Fruit fly (Drosophila melanogaster) whole organism, prepupa: Measurements from ENCODE around the gene ball.

Experiments used
- CG10631 ChIP-seq: fragments of 200-800 bp; sonication (Bioruptor generic); optimal IDR thresholded peaks from 2 replicates; lab custom pipeline; 2016; ENCODE audit warnings: missing biosample characterization, missing genetic modification characterization
- CG10669 ChIP-seq: fragments of 200-800 bp; sonication (Bioruptor generic); optimal IDR thresholded peaks from 3 replicates; lab custom pipeline; 2018; ENCODE audit warnings: missing biosample characterization, mild to moderate bottlenecking, missing genetic modification characterization, moderate library complexity
- CG11294 ChIP-seq: fragments of 200-800 bp; sonication (Bioruptor generic); IDR thresholded peaks from 2 replicates; pipeline ENCODE4 v1.3.6; 2022; ENCODE audit warnings: missing biosample characterization, missing genetic modification characterization
- CG11762 ChIP-seq: fragments of 200-800 bp; sonication (Bioruptor generic); optimal IDR thresholded peaks from 3 replicates; lab custom pipeline; 2016; ENCODE audit warnings: missing biosample characterization, missing genetic modification characterization; ENCODE audit not compliant: insufficient read depth
- CG11902 ChIP-seq: fragments of 200-800 bp; sonication (Bioruptor generic); optimal IDR thresholded peaks from 3 replicates; lab custom pipeline; 2016; ENCODE audit warnings: missing biosample characterization, missing genetic modification characterization
- CG15336 ChIP-seq: fragments of 200-800 bp; sonication (Bioruptor generic); IDR thresholded peaks from 2 replicates; pipeline ENCODE4 v1.3.6; 2022; ENCODE audit warnings: missing biosample characterization, missing genetic modification characterization
- CG3032 ChIP-seq: fragments of 200-800 bp; optimal IDR thresholded peaks from 2 replicates; lab custom pipeline; 2019; ENCODE audit warnings: missing biosample characterization, mild to moderate bottlenecking, missing genetic modification characterization, moderate library complexity
- CG31627 ChIP-seq: fragments of 200-800 bp; sonication (Bioruptor generic); optimal IDR thresholded peaks from 3 replicates; lab custom pipeline; 2016; ENCODE audit warnings: missing biosample characterization, missing genetic modification characterization
- CG32006 ChIP-seq: fragments of 200-800 bp; sonication (Bioruptor generic); optimal IDR thresholded peaks from 3 replicates; lab custom pipeline; 2017; ENCODE audit warnings: missing biosample characterization, mild to moderate bottlenecking, missing genetic modification characterization
- CG4318 ChIP-seq: fragments of 200-800 bp; sonication (Bioruptor generic); optimal IDR thresholded peaks from 3 replicates; lab custom pipeline; 2017; ENCODE audit warnings: missing biosample characterization, mild to moderate bottlenecking, missing genetic modification characterization
- CG6163 ChIP-seq: fragments of 200-800 bp; sonication (Bioruptor generic); IDR thresholded peaks from 3 replicates; pipeline ENCODE4 v1.3.6; 2022; ENCODE audit warnings: missing biosample characterization, missing genetic modification characterization
- CG6792 ChIP-seq: fragments of 200-800 bp; sonication (Bioruptor generic); optimal IDR thresholded peaks from 3 replicates; lab custom pipeline; 2016; ENCODE audit warnings: missing biosample characterization, missing genetic modification characterization
- CG6854 ChIP-seq: fragments of 200-800 bp; sonication (Bioruptor generic); optimal IDR thresholded peaks from 2 replicates; lab custom pipeline; 2017; ENCODE audit warnings: missing biosample characterization, mild to moderate bottlenecking, missing genetic modification characterization
- CG7368 ChIP-seq: fragments of 200-800 bp; sonication (Bioruptor generic); optimal IDR thresholded peaks from 3 replicates; lab custom pipeline; 2016; ENCODE audit warnings: missing biosample characterization, missing genetic modification characterization
- CG8119 ChIP-seq: fragments of 200-800 bp; sonication (Bioruptor generic); IDR thresholded peaks from 3 replicates; pipeline ENCODE4 v1.3.6; 2022; ENCODE audit warnings: missing biosample characterization, missing genetic modification characterization
- CG8319 ChIP-seq: fragments of 200-800 bp; sonication (Bioruptor generic); optimal IDR thresholded peaks from 3 replicates; lab custom pipeline; 2016; ENCODE audit warnings: missing biosample characterization, missing genetic modification characterization
- CG9139 ChIP-seq: fragments of 200-800 bp; sonication (Bioruptor generic); optimal IDR thresholded peaks from 3 replicates; lab custom pipeline; 2017; ENCODE audit warnings: missing biosample characterization, mild to moderate bottlenecking, missing genetic modification characterization
- Eip75B ChIP-seq: fragments of 200-800 bp; sonication (Bioruptor generic); optimal IDR thresholded peaks from 3 replicates; lab custom pipeline; 2016; ENCODE audit warnings: missing biosample characterization, missing genetic modification characterization
- Eip78C ChIP-seq: fragments of 200-800 bp; sonication (Bioruptor generic); peaks from one replicate; lab custom pipeline; 2016; ENCODE audit warnings: missing biosample characterization, missing genetic modification characterization
- Eip93F ChIP-seq: fragments of 200-800 bp; sonication (Bioruptor generic); optimal IDR thresholded peaks from 2 replicates; lab custom pipeline; 2016; ENCODE audit warnings: missing biosample characterization, mild to moderate bottlenecking, missing genetic modification characterization
- Ets21C ChIP-seq: fragments of 200-800 bp; sonication (Bioruptor generic); optimal IDR thresholded peaks from 3 replicates; lab custom pipeline; 2016; ENCODE audit warnings: missing biosample characterization, missing genetic modification characterization
- Ets96B ChIP-seq: fragments of 200-800 bp; optimal IDR thresholded peaks from 2 replicates; lab custom pipeline; 2019; ENCODE audit warnings: missing biosample characterization, mild to moderate bottlenecking, missing genetic modification characterization, moderate library complexity
- Gug ChIP-seq: fragments of 200-800 bp; sonication (Bioruptor generic); IDR thresholded peaks from 2 replicates; pipeline ENCODE4 v1.3.6; 2022; ENCODE audit warnings: missing biosample characterization, missing genetic modification characterization
- Hr39 ChIP-seq: fragments of 200-800 bp; sonication (Bioruptor generic); optimal IDR thresholded peaks from 2 replicates; lab custom pipeline; 2016; ENCODE audit warnings: missing biosample characterization, missing genetic modification characterization
- Hr4 ChIP-seq: fragments of 200-800 bp; sonication (Bioruptor generic); optimal IDR thresholded peaks from 3 replicates; lab custom pipeline; 2016; ENCODE audit warnings: missing biosample characterization, missing genetic modification characterization
- Met ChIP-seq: fragments of 200-800 bp; sonication (Bioruptor generic); optimal IDR thresholded peaks from 3 replicates; lab custom pipeline; 2016; ENCODE audit warnings: missing biosample characterization, missing genetic modification characterization
- OdsH ChIP-seq: fragments of 200-800 bp; sonication (Bioruptor generic); optimal IDR thresholded peaks from 3 replicates; lab custom pipeline; 2016; ENCODE audit warnings: missing biosample characterization, missing genetic modification characterization
- Smox ChIP-seq: fragments of 200-800 bp; sonication (Bioruptor generic); optimal IDR thresholded peaks from 3 replicates; lab custom pipeline; 2016; ENCODE audit warnings: missing biosample characterization, missing genetic modification characterization
- Sox102F ChIP-seq: fragments of 200-800 bp; sonication (Bioruptor generic); optimal IDR thresholded peaks from 2 replicates; lab custom pipeline; 2016; ENCODE audit warnings: missing biosample characterization, mild to moderate bottlenecking, missing genetic modification characterization
- Sox14 ChIP-seq: fragments of 200-800 bp; sonication (Bioruptor generic); optimal IDR thresholded peaks from 3 replicates; lab custom pipeline; 2016; ENCODE audit warnings: missing biosample characterization, missing genetic modification characterization
- Sox15 ChIP-seq: fragments of 200-800 bp; sonication (Bioruptor generic); optimal IDR thresholded peaks from 3 replicates; lab custom pipeline; 2016; ENCODE audit warnings: missing biosample characterization, missing genetic modification characterization
- acj6 ChIP-seq: fragments of 200-800 bp; sonication (Bioruptor generic); optimal IDR thresholded peaks from 3 replicates; lab custom pipeline; 2016; ENCODE audit warnings: missing biosample characterization, missing genetic modification characterization
- eg ChIP-seq: fragments of 200-800 bp; sonication (Bioruptor generic); IDR thresholded peaks from 3 replicates; pipeline ENCODE4 v1.3.6; 2022; ENCODE audit warnings: missing biosample characterization, missing genetic modification characterization
- fd59A ChIP-seq: fragments of 200-800 bp; sonication (Bioruptor generic); optimal IDR thresholded peaks from 2 replicates; lab custom pipeline; 2017; ENCODE audit warnings: missing biosample characterization, mild to moderate bottlenecking, missing genetic modification characterization, missing genetic modification reagents
- fkh ChIP-seq: fragments of 200-800 bp; sonication (Bioruptor generic); optimal IDR thresholded peaks from 3 replicates; lab custom pipeline; 2017; ENCODE audit warnings: missing biosample characterization, mild to moderate bottlenecking, missing genetic modification characterization, moderate library complexity
- lz ChIP-seq: fragments of 200-800 bp; sonication (Bioruptor generic); optimal IDR thresholded peaks from 3 replicates; lab custom pipeline; 2016; ENCODE audit warnings: missing biosample characterization, missing genetic modification characterization
- salr ChIP-seq, 2 experiments: fragments of 200-800 bp; sonication (Bioruptor generic); optimal IDR thresholded peaks; 3 replicates each; lab custom pipeline; 2016 to 2018; ENCODE audit warnings: missing biosample characterization in 2 of 2, missing genetic modification characterization in 2 of 2, mild to moderate bottlenecking in 1 of 2
- spab ChIP-seq: fragments of 200-800 bp; sonication (Bioruptor generic); optimal IDR thresholded peaks from 2 replicates; lab custom pipeline; 2017; ENCODE audit warnings: missing biosample characterization, mild to moderate bottlenecking, missing genetic modification characterization, missing genetic modification reagents
- topi ChIP-seq: fragments of 200-800 bp; sonication (Bioruptor generic); optimal IDR thresholded peaks from 3 replicates; lab custom pipeline; 2016; ENCODE audit warnings: missing biosample characterization, missing genetic modification characterization
- vri ChIP-seq: fragments of 200-800 bp; sonication (Bioruptor generic); optimal IDR thresholded peaks from 3 replicates; lab custom pipeline; 2016; ENCODE audit warnings: missing biosample characterization, mild to moderate bottlenecking, missing genetic modification characterization

The ball gene

dm6 chr3R:26867457-26868044 lies 944 bp upstream of the ball start:
- TF ChIP-seq acj6 (GFP tag; lab: Kevin White, UChicago) (no peak), CG10669 (GFP tag; lab: Kevin White, UChicago) (no peak), Hr39 (GFP tag; lab: Kevin White, UChicago) (no peak), CG11762 (no peak), CG6163 (no peak), CG9139 (GFP tag; lab: Kevin White, UChicago) (no peak), CG8319 (GFP tag; lab: Kevin White, UChicago) (no peak), CG15336 (peak; percentile 49; the same call in 1 of the 2 replicates), CG6792 (GFP tag; lab: Kevin White, UChicago) (no peak), eg (GFP tag; lab: Robert Waterston, UW) (0 out of 3 replicates have a peak, but pooled peaks have one; percentile 16), Ets21C (GFP tag; lab: Kevin White, UChicago) (no peak), Sox14 (GFP tag; lab: Kevin White, UChicago) (no peak), OdsH (GFP tag; lab: Kevin White, UChicago) (no peak), CG10631 (no peak), lz (GFP tag; lab: Kevin White, UChicago) (no peak), fd59A (GFP tag; lab: Kevin White, UChicago) (no peak), CG32006 (GFP tag; lab: Kevin White, UChicago) (no peak), Eip78C (GFP tag; lab: Kevin White, UChicago) (peak; percentile 37), CG11294 (GFP tag; lab: Robert Waterston, UW) (no peak), vri (no peak), Sox15 (GFP tag; lab: Kevin White, UChicago) (no peak), Eip93F (GFP tag; lab: Kevin White, UChicago) (no peak), Eip75B (GFP tag; lab: Kevin White, UChicago) (no peak), CG8119 (GFP tag; lab: Robert Waterston, UW) (peak; percentile 31; the same call in 1 of the 3 replicates)

dm6 chr3R:26862848-26863448 lies 3.7 kb downstream of the ball start, which contains the start of the genes Lerp and IntS12:
TSS of gene Lerp (minus strand) at chr3R:26863130.
TSS of gene IntS12 (plus strand) at chr3R:26863376.
- no peak for TF ChIP-seq CG11762
- no peak for TF ChIP-seq Sox102F (GFP tag; lab: Kevin White, UChicago)
- TF ChIP-seq CG10631, result no peak
- no peak for TF ChIP-seq CG8119 (GFP tag; lab: Robert Waterston, UW)
- no peak for TF ChIP-seq CG31627 (GFP tag; lab: Kevin White, UChicago)
- TF ChIP-seq Sox14 (GFP tag; lab: Kevin White, UChicago), result peak; percentile 30
- TF ChIP-seq Eip78C (GFP tag; lab: Kevin White, UChicago), result peak; percentile 65
- peak; percentile 72 for TF ChIP-seq fkh (GFP tag; lab: Kevin White, UChicago)
- TF ChIP-seq salr (GFP tag; optimal IDR thresholded peaks at IDR 0.05; lab: Kevin White, UChicago), result no peak
- no peak for TF ChIP-seq CG6854 (GFP tag; lab: Kevin White, UChicago)
- TF ChIP-seq CG10669 (GFP tag; lab: Kevin White, UChicago), result no peak
- no peak for TF ChIP-seq CG4318 (GFP tag; lab: Kevin White, UChicago)
- TF ChIP-seq CG9139 (GFP tag; lab: Kevin White, UChicago), result no peak
- no peak for TF ChIP-seq OdsH (GFP tag; lab: Kevin White, UChicago)

- TF ChIP-seq CG6854 (GFP tag; lab: Kevin White, UChicago), result no peak
- no peak for TF ChIP-seq CG15336
- TF ChIP-seq CG3032 (tag; lab: Kevin White, UChicago), result no peak
- TF ChIP-seq Smox (GFP tag; lab: Kevin White, UChicago), result no peak
- no peak for TF ChIP-seq eg (GFP tag; lab: Robert Waterston, UW)
- no peak for TF ChIP-seq CG31627 (GFP tag; lab: Kevin White, UChicago)
- no peak for TF ChIP-seq lz (GFP tag; lab: Kevin White, UChicago)
- TF ChIP-seq Eip75B (GFP tag; lab: Kevin White, UChicago), result no peak
These were observed 4.4 kb downstream of the ball start for dm6 chr3R:26862213-26862612.

- TF ChIP-seq CG9139 (GFP tag; lab: Kevin White, UChicago), result no peak
- TF ChIP-seq Met (GFP tag; lab: Kevin White, UChicago), result peak; percentile 50
- peak; percentile 38 for TF ChIP-seq Sox14 (GFP tag; lab: Kevin White, UChicago)
- TF ChIP-seq eg (GFP tag; lab: Robert Waterston, UW), result peak; percentile 65
- TF ChIP-seq CG11294 (GFP tag; lab: Robert Waterston, UW), result peak; percentile 34; the same call in 1 of the 2 replicates
- peak; percentile 20 for TF ChIP-seq CG7368 (GFP tag; lab: Kevin White, UChicago)
- peak; percentile 64 for TF ChIP-seq CG8119 (GFP tag; lab: Robert Waterston, UW)
- no peak for TF ChIP-seq CG4318 (GFP tag; lab: Kevin White, UChicago)
- peak in 1 of 2 experiments; percentile 20 for TF ChIP-seq salr (GFP tag; optimal IDR thresholded peaks at IDR 0.05; lab: Kevin White, UChicago)
- TF ChIP-seq Gug (GFP tag; lab: Robert Waterston, UW), result peak; percentile 75
- TF ChIP-seq topi (GFP tag; lab: Kevin White, UChicago), result peak; percentile 49
- TF ChIP-seq CG10669 (GFP tag; lab: Kevin White, UChicago), result peak; percentile 29
- TF ChIP-seq CG11902 (GFP tag; lab: Kevin White, UChicago), result no peak
- TF ChIP-seq CG32006 (GFP tag; lab: Kevin White, UChicago), result peak; percentile 52
- TF ChIP-seq OdsH (GFP tag; lab: Kevin White, UChicago), result peak; percentile 48
- no peak for TF ChIP-seq Hr4 (GFP tag; lab: Kevin White, UChicago)
- peak; percentile 77 for TF ChIP-seq Eip75B (GFP tag; lab: Kevin White, UChicago)
- peak; percentile 41 for TF ChIP-seq Ets96B (tag; lab: Kevin White, UChicago)
- peak; percentile 37 for TF ChIP-seq Smox (GFP tag; lab: Kevin White, UChicago)
- TF ChIP-seq Sox102F (GFP tag; lab: Kevin White, UChicago), result peak; percentile 23
- TF ChIP-seq fkh (GFP tag; lab: Kevin White, UChicago), result peak; percentile 8
- peak; percentile 16 for TF ChIP-seq spab (GFP tag; lab: Kevin White, UChicago)
These were observed 7.4 kb downstream of the ball start for dm6 chr3R:26859228-26859627.
